Worm (Caenorhabditis elegans): ENCODE data around the gene C04G6.6.

DNA sequence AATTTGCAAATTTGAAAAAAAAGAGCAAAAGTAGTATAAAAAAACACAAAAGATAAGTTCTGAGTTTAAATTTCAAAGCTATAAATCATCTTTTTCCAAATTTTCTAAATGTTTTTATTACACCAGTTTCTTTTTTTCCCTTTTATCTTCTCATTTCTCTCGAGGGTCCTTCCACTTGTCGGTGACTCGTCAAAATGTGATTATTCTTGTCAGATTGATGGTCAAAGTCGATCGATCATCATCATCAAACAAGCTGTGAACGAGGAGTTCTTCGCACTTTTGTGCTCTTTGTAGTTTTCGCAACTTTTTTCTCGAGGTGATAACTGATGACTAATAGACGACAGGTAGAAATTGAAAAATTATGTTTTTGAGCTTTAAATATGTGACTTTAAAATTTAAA, 21.1 kb upstream of the C04G6.6 start:
- TF ChIP-seq lin-26 (GFP tag; IDR thresholded peaks at IDR 0.05) (no peak), sea-2 (GFP tag; IDR thresholded peaks at IDR 0.05) (no peak), unc-130 (GFP tag; optimal IDR thresholded peaks at IDR 0.05) (no peak), hsf-1 (GFP tag; IDR thresholded peaks at IDR 0.05) (no peak), attf-3 (GFP tag; conservative IDR thresholded peaks at IDR 0.05) (no peak), unc-62 (GFP tag; optimal IDR thresholded peaks at IDR 0.05) (no peak), zim-3 (tag; optimal IDR thresholded peaks at IDR 0.05) (no peak), efl-1 (GFP tag; optimal IDR thresholded peaks at IDR 0.05) (no peak), pha-4 (tag; optimal IDR thresholded peaks at IDR 0.05) (no peak), F57C9.4 (tag; optimal IDR thresholded peaks at IDR 0.05) (no peak), hlh-26 (GFP tag; conservative IDR thresholded peaks at IDR 0.05) (no peak), ama-1 (optimal IDR thresholded peaks at IDR 0.05) (no peak), ama-1 (GFP tag; optimal IDR thresholded peaks at IDR 0.05) (no peak), rec-8 (tag; optimal IDR thresholded peaks at IDR 0.05) (no peak)

All from whole organism, young adult.